Fruit fly (Drosophila melanogaster): ENCODE data around the gene et.

- TF ChIP-seq psq (optimal IDR thresholded peaks at IDR 0.05) (no peak), usp (GFP tag; optimal IDR thresholded peaks at IDR 0.05) (no peak)
Observed at dm6 chrX:19683040-19683875, 7.6 kb upstream of the et start, which contains the start of the genes dome and Ubqn.
